Worm (Caenorhabditis elegans) whole organism, late embryonic: ENCODE data around the gene M70.3.
A peak's percentile ranks its signal among the peaks of the same experiment; 100 is the strongest.

ENCODE experiments used
- C08G9.2 ChIP-seq: sonication (generic microtip); optimal IDR thresholded peaks from 2 replicates; lab custom pipeline; 2016; ENCODE audit warnings: mild to moderate bottlenecking, missing genetic modification characterization, moderate library complexity, missing compliant biosample characterization
- F13H6.1 ChIP-seq: sonication (generic microtip); optimal IDR thresholded peaks from 2 replicates; lab custom pipeline; 2016; ENCODE audit warnings: missing genetic modification characterization, missing compliant biosample characterization
- K09A11.1 ChIP-seq: sonication (generic microtip); optimal IDR thresholded peaks from 2 replicates; lab custom pipeline; 2017; ENCODE audit warnings: antibody characterized with exemption, mild to moderate bottlenecking, missing genetic modification characterization, missing compliant biosample characterization; ENCODE audit not compliant: insufficient read depth
- T23F11.4 ChIP-seq: fragments of 200-800 bp; sonication (Bioruptor generic); optimal IDR thresholded peaks from 2 replicates; lab custom pipeline; 2018; ENCODE audit warnings: mild to moderate bottlenecking, missing genetic modification characterization, missing compliant biosample characterization
- Y22D7AL.16 ChIP-seq: sonication (generic microtip); optimal IDR thresholded peaks from 2 replicates; lab custom pipeline; 2016; ENCODE audit warnings: missing genetic modification characterization, missing compliant biosample characterization
- ahr-1 ChIP-seq: sonication (generic microtip); optimal IDR thresholded peaks from 2 replicates; lab custom pipeline; 2016; ENCODE audit warnings: missing genetic modification characterization, missing compliant biosample characterization
- ama-1 ChIP-seq: fragments of 150-350 bp; optimal IDR thresholded peaks from 2 replicates; lab custom pipeline; 2014
- ceh-18 ChIP-seq: sonication (generic microtip); optimal IDR thresholded peaks from 2 replicates; lab custom pipeline; 2016; ENCODE audit warnings: missing genetic modification characterization, missing compliant biosample characterization
- ceh-19 ChIP-seq: fragments of 200-800 bp; sonication (Bioruptor generic); optimal IDR thresholded peaks from 2 replicates; lab custom pipeline; 2018; ENCODE audit warnings: mild to moderate bottlenecking, missing genetic modification characterization, missing compliant biosample characterization
- ceh-2 ChIP-seq: sonication (generic microtip); optimal IDR thresholded peaks from 2 replicates; lab custom pipeline; 2016; ENCODE audit warnings: missing genotype, missing genetic modification characterization, missing compliant biosample characterization
- ceh-22 ChIP-seq: sonication (generic microtip); optimal IDR thresholded peaks from 2 replicates; lab custom pipeline; 2017; ENCODE audit warnings: missing biosample characterization, missing genetic modification characterization
- ceh-45 ChIP-seq: fragments of 200-800 bp; sonication (Bioruptor generic); IDR thresholded peaks from 2 replicates; pipeline ENCODE4 v1.3.6; 2022; ENCODE audit warnings: missing genetic modification reagents, missing genetic modification characterization, missing compliant biosample characterization
- che-1 ChIP-seq: sonication (generic microtip); optimal IDR thresholded peaks from 2 replicates; lab custom pipeline; 2016; ENCODE audit warnings: mild to moderate bottlenecking, missing genetic modification characterization, missing compliant biosample characterization
- dmd-4 ChIP-seq: sonication (generic microtip); optimal IDR thresholded peaks from 2 replicates; lab custom pipeline; 2016; ENCODE audit warnings: borderline replicate concordance, missing genetic modification characterization, missing compliant biosample characterization
- dve-1 ChIP-seq: sonication (generic microtip); optimal IDR thresholded peaks from 2 replicates; lab custom pipeline; 2017; ENCODE audit warnings: antibody characterized with exemption, mild to moderate bottlenecking, missing genetic modification characterization, missing compliant biosample characterization
- elt-4 ChIP-seq: sonication (generic microtip); optimal IDR thresholded peaks from 2 replicates; lab custom pipeline; 2016; ENCODE audit warnings: missing genetic modification characterization, missing compliant biosample characterization
- ets-4 ChIP-seq: sonication (generic microtip); optimal IDR thresholded peaks from 2 replicates; lab custom pipeline; 2016; ENCODE audit warnings: missing genetic modification characterization, missing compliant biosample characterization
- fkh-10 ChIP-seq: fragments of 150-350 bp; optimal IDR thresholded peaks from 2 replicates; lab custom pipeline; 2014; ENCODE audit warnings: missing biosample characterization, missing genetic modification reagents, missing genetic modification characterization
- fkh-6 ChIP-seq: sonication (generic microtip); optimal IDR thresholded peaks from 2 replicates; lab custom pipeline; 2016; ENCODE audit warnings: missing genetic modification characterization, missing compliant biosample characterization
- gmeb-2 ChIP-seq: sonication (generic microtip); optimal IDR thresholded peaks from 2 replicates; lab custom pipeline; 2016; ENCODE audit warnings: missing genetic modification characterization, inconsistent platforms, missing compliant biosample characterization
- hlh-13 ChIP-seq: fragments of 200-800 bp; sonication (Bioruptor generic); optimal IDR thresholded peaks from 2 replicates; lab custom pipeline; 2018; ENCODE audit warnings: mild to moderate bottlenecking, missing genetic modification characterization, missing compliant biosample characterization
- hlh-30 ChIP-seq: sonication (generic microtip); optimal IDR thresholded peaks from 2 replicates; lab custom pipeline; 2017; ENCODE audit warnings: antibody characterized with exemption, missing genetic modification characterization, missing compliant biosample characterization; ENCODE audit not compliant: insufficient read depth
- hlh-6 ChIP-seq: sonication (generic microtip); optimal IDR thresholded peaks from 2 replicates; lab custom pipeline; 2016; ENCODE audit warnings: missing genotype, missing genetic modification characterization, missing compliant biosample characterization
- hlh-8 ChIP-seq: sonication (generic microtip); optimal IDR thresholded peaks from 2 replicates; lab custom pipeline; 2016; ENCODE audit warnings: missing genotype, missing genetic modification characterization, missing compliant biosample characterization
- lim-6 ChIP-seq: sonication (generic microtip); optimal IDR thresholded peaks from 2 replicates; lab custom pipeline; 2016; ENCODE audit warnings: missing genetic modification characterization, missing compliant biosample characterization
- lin-11 ChIP-seq: fragments of 200-800 bp; sonication (Bioruptor generic); optimal IDR thresholded peaks from 2 replicates; lab custom pipeline; 2018; ENCODE audit warnings: mild to moderate bottlenecking, missing genetic modification characterization, missing compliant biosample characterization
- mec-3 ChIP-seq: sonication (generic microtip); optimal IDR thresholded peaks from 2 replicates; lab custom pipeline; 2016; ENCODE audit warnings: borderline replicate concordance, missing genetic modification characterization, missing compliant biosample characterization
- nfya-1 ChIP-seq: sonication (generic microtip); optimal IDR thresholded peaks from 2 replicates; lab custom pipeline; 2017; ENCODE audit warnings: missing genetic modification characterization, mild to moderate bottlenecking, missing compliant biosample characterization, antibody characterized with exemption, moderate library complexity
- nhr-11 ChIP-seq: fragments of 150-350 bp; optimal IDR thresholded peaks from 2 replicates; lab custom pipeline; 2014; ENCODE audit warnings: missing biosample characterization, missing genetic modification characterization
- odd-2 ChIP-seq: sonication (generic microtip); optimal IDR thresholded peaks from 2 replicates; lab custom pipeline; 2017; ENCODE audit warnings: antibody characterized with exemption, mild to moderate bottlenecking, missing genetic modification characterization, missing compliant biosample characterization
- pag-3 ChIP-seq: sonication (generic microtip); optimal IDR thresholded peaks from 2 replicates; lab custom pipeline; 2016; ENCODE audit warnings: missing compliant biosample characterization, missing genetic modification characterization, borderline replicate concordance
- pat-9 ChIP-seq: fragments of 200-800 bp; sonication (Bioruptor generic); optimal IDR thresholded peaks from 2 replicates; lab custom pipeline; 2018; ENCODE audit warnings: mild to moderate bottlenecking, missing genetic modification characterization, moderate library complexity, missing compliant biosample characterization
- pax-1 ChIP-seq: fragments of 150-350 bp; optimal IDR thresholded peaks from 2 replicates; lab custom pipeline; 2014; ENCODE audit warnings: missing biosample characterization, missing genetic modification characterization
- pha-2 ChIP-seq: sonication (generic microtip); optimal IDR thresholded peaks from 2 replicates; lab custom pipeline; 2017; ENCODE audit warnings: mild to moderate bottlenecking, missing genetic modification characterization, missing compliant biosample characterization
- pros-1 ChIP-seq: fragments of 150-350 bp; optimal IDR thresholded peaks from 2 replicates; lab custom pipeline; 2014; ENCODE audit warnings: missing biosample characterization, missing genetic modification reagents, missing genetic modification characterization
- ref-2 ChIP-seq: sonication (generic microtip); optimal IDR thresholded peaks from 2 replicates; lab custom pipeline; 2016; ENCODE audit warnings: missing genetic modification characterization, missing compliant biosample characterization
- rnt-1 ChIP-seq: sonication (generic microtip); optimal IDR thresholded peaks from 2 replicates; lab custom pipeline; 2016; ENCODE audit warnings: missing genetic modification characterization, missing compliant biosample characterization
- sdc-2 ChIP-seq: sonication (generic microtip); optimal IDR thresholded peaks from 2 replicates; lab custom pipeline; 2016; ENCODE audit warnings: missing genotype, missing genetic modification characterization, missing compliant biosample characterization
- syd-9 ChIP-seq: sonication (generic microtip); optimal IDR thresholded peaks from 2 replicates; lab custom pipeline; 2016; ENCODE audit warnings: mild to moderate bottlenecking, missing genetic modification characterization, moderate library complexity, missing compliant biosample characterization
- tbx-2 ChIP-seq: sonication (generic microtip); optimal IDR thresholded peaks from 2 replicates; lab custom pipeline; 2016; ENCODE audit warnings: missing genetic modification characterization, missing compliant biosample characterization
- tbx-7 ChIP-seq: sonication (generic microtip); optimal IDR thresholded peaks from 2 replicates; lab custom pipeline; 2016; ENCODE audit warnings: missing genotype, missing genetic modification characterization, missing compliant biosample characterization
- unc-3 ChIP-seq, 2 experiments: fragments of 200-800 bp in 1 of 2; sonication (Bioruptor generic) in 1 of 2; sonication (generic microtip) in 1 of 2; conservative IDR thresholded peaks in 1 of 2; optimal IDR thresholded peaks in 1 of 2; 2 replicates each; pipeline versions ENCODE4 v1.3.6 to Lab custom; 2016 to 2022; ENCODE audit warnings: missing compliant biosample characterization in 2 of 2, missing genetic modification characterization in 2 of 2, missing genetic modification reagents in 1 of 2
- unc-42 ChIP-seq: sonication (generic microtip); optimal IDR thresholded peaks from 2 replicates; lab custom pipeline; 2016; ENCODE audit warnings: missing genotype, missing genetic modification characterization, missing compliant biosample characterization
- unc-86 ChIP-seq: sonication (generic microtip); optimal IDR thresholded peaks from 2 replicates; lab custom pipeline; 2016; ENCODE audit warnings: missing genetic modification characterization, missing compliant biosample characterization
- ztf-16 ChIP-seq: sonication (generic microtip); optimal IDR thresholded peaks from 2 replicates; lab custom pipeline; 2017; ENCODE audit warnings: missing genetic modification characterization, missing compliant biosample characterization

M70.3 gene

ce11 chrIV:2221350-2221749, 20.9 kb downstream of the M70.3 start:
- TF ChIP-seq ceh-18 (peak; percentile 8), hlh-30 (tag; lab: Kevin White, UChicago) (no peak), tbx-2 (tag; lab: Kevin White, UChicago) (no peak)

- TF ChIP-seq ceh-2 (tag; lab: Kevin White, UChicago) (no peak), tbx-2 (tag; lab: Kevin White, UChicago) (no peak), sdc-2 (tag; lab: Kevin White, UChicago) (no peak)
Observed at ce11 chrIV:2220896-2221295, 21.4 kb downstream of the M70.3 start.

ce11 chrIV:2220147-2220546, 22.1 kb downstream of the M70.3 start:
- TF ChIP-seq hlh-30 (tag; lab: Kevin White, UChicago) (peak; percentile 69), che-1 (no peak), dmd-4 (tag; lab: Kevin White, UChicago) (no peak)

- peak; percentile 62 for TF ChIP-seq unc-42
- peak; percentile 21 for TF ChIP-seq unc-86 (tag; lab: Kevin White, UChicago)
- TF ChIP-seq rnt-1 (tag; lab: Kevin White, UChicago), result peak; percentile 69
- peak; percentile 86 for TF ChIP-seq ceh-22 (tag; lab: Kevin White, UChicago)
- TF ChIP-seq tbx-2 (tag; lab: Kevin White, UChicago), result peak; percentile 81
- peak; percentile 53 for TF ChIP-seq che-1
- no peak for TF ChIP-seq fkh-6 (tag; lab: Kevin White, UChicago)
- no peak for TF ChIP-seq elt-4 (tag; lab: Kevin White, UChicago)
- no peak for TF ChIP-seq syd-9 (tag; lab: Kevin White, UChicago)
- TF ChIP-seq pros-1 (tag; lab: Kevin White, UChicago), result peak; percentile 38
- TF ChIP-seq lim-6 (tag; lab: Kevin White, UChicago), result no peak
- peak; percentile 88 for TF ChIP-seq nfya-1 (tag; lab: Kevin White, UChicago)
- no peak for TF ChIP-seq mec-3
- peak; percentile 74 for TF ChIP-seq F13H6.1 (tag; lab: Kevin White, UChicago)
- no peak for TF ChIP-seq ahr-1 (tag; lab: Kevin White, UChicago)
- TF ChIP-seq pha-2 (tag; lab: Kevin White, UChicago), result peak; percentile 43
- TF ChIP-seq pax-1 (tag; lab: Kevin White, UChicago), result no peak
- no peak for TF ChIP-seq Y22D7AL.16
- peak; percentile 41 for TF ChIP-seq C08G9.2 (tag; lab: Kevin White, UChicago)
- peak; percentile 37 for TF ChIP-seq lin-11 (tag; lab: Kevin White, UChicago)
- TF ChIP-seq hlh-13, result no peak
- peak; percentile 81 for TF ChIP-seq ceh-19 (GFP tag; lab: Kevin White, UChicago)
- no peak for TF ChIP-seq hlh-8
- TF ChIP-seq ets-4 (tag; lab: Kevin White, UChicago), result peak; percentile 49
- no peak for TF ChIP-seq hlh-6 (tag; lab: Kevin White, UChicago)
- no peak for TF ChIP-seq fkh-10 (GFP tag; lab: Kevin White, UChicago)
- peak; percentile 55 for TF ChIP-seq ztf-16
- TF ChIP-seq odd-2 (tag; lab: Kevin White, UChicago), result no peak
- no peak for TF ChIP-seq pag-3
- TF ChIP-seq ceh-18, result peak; percentile 91
- no peak for TF ChIP-seq nhr-11 (tag; lab: Kevin White, UChicago)
- no peak for TF ChIP-seq unc-3 (GFP tag; conservative IDR thresholded peaks at IDR 0.05; lab: Robert Waterston, UW)
- no peak for TF ChIP-seq unc-3 (tag; optimal IDR thresholded peaks at IDR 0.05; lab: Kevin White, UChicago)
- TF ChIP-seq dve-1 (tag; lab: Kevin White, UChicago), result peak; percentile 74
- peak; percentile 17 for TF ChIP-seq gmeb-2 (tag; lab: Kevin White, UChicago)
- TF ChIP-seq K09A11.1 (tag; lab: Kevin White, UChicago), result peak; percentile 20
- no peak for TF ChIP-seq sdc-2 (tag; lab: Kevin White, UChicago)
- TF ChIP-seq pat-9 (tag; lab: Kevin White, UChicago), result peak; percentile 73
- peak; percentile 50 for TF ChIP-seq T23F11.4 (GFP tag; lab: Kevin White, UChicago)
- no peak for TF ChIP-seq ama-1
- TF ChIP-seq tbx-7 (tag; lab: Kevin White, UChicago), result no peak
- TF ChIP-seq ref-2 (tag; lab: Kevin White, UChicago), result peak; percentile 87
- TF ChIP-seq ceh-45 (GFP tag; lab: Robert Waterston, UW), result no peak
Observed at ce11 chrIV:2219334-2219755, 22.9 kb downstream of the M70.3 start.
